Fruit fly (Drosophila melanogaster) whole organism, embryonic: ENCODE results near the gene CG14881.

Experiments
- CG10267 ChIP-seq: fragments of 200-800 bp; sonication (Bioruptor generic); optimal IDR thresholded peaks from 2 replicates; lab custom pipeline; 2018; ENCODE audit warnings: missing biosample characterization, mild to moderate bottlenecking, missing genetic modification characterization, moderate library complexity
- CG11085 ChIP-seq: fragments of 200-800 bp; sonication (Bioruptor generic); IDR thresholded peaks from 2 replicates; pipeline ENCODE4 v1.3.6; 2022; ENCODE audit warnings: missing biosample characterization, missing genetic modification characterization
- CG12104 ChIP-seq: fragments of 200-800 bp; sonication (Bioruptor generic); optimal IDR thresholded peaks from 3 replicates; lab custom pipeline; 2016; ENCODE audit warnings: missing biosample characterization, missing genetic modification characterization
- CG15479 ChIP-seq: fragments of 200-800 bp; sonication (Bioruptor generic); optimal IDR thresholded peaks from 3 replicates; lab custom pipeline; 2019; ENCODE audit warnings: missing biosample characterization, mild to moderate bottlenecking, missing genetic modification characterization, moderate library complexity
- CG1603 ChIP-seq: fragments of 200-800 bp; sonication (Bioruptor generic); optimal IDR thresholded peaks from 2 replicates; lab custom pipeline; 2019; ENCODE audit warnings: missing biosample characterization, mild to moderate bottlenecking, missing genetic modification characterization, moderate library complexity
- CG17612 ChIP-seq: fragments of 200-800 bp; sonication (Bioruptor generic); IDR thresholded peaks from 2 replicates; pipeline ENCODE4 v1.3.6; 2022; ENCODE audit warnings: missing biosample characterization, missing genetic modification characterization
- CG30403 ChIP-seq: fragments of 200-800 bp; sonication (Bioruptor generic); optimal IDR thresholded peaks from 3 replicates; lab custom pipeline; 2016; ENCODE audit warnings: missing biosample characterization, missing genetic modification characterization
- CG3847 ChIP-seq: fragments of 200-800 bp; sonication (Bioruptor generic); IDR thresholded peaks from 2 replicates; pipeline ENCODE4 v1.3.6; 2022; ENCODE audit warnings: missing biosample characterization, missing genetic modification characterization
- CG4360 ChIP-seq: fragments of 200-800 bp; sonication (Bioruptor generic); IDR thresholded peaks from 2 replicates; pipeline ENCODE4 v1.3.6; 2022; ENCODE audit warnings: missing biosample characterization, missing genetic modification characterization
- CG4404 ChIP-seq: fragments of 200-800 bp; sonication (Bioruptor generic); IDR thresholded peaks from 2 replicates; pipeline ENCODE4 v1.3.6; 2022; ENCODE audit warnings: missing biosample characterization, missing genetic modification characterization
- CG6689 ChIP-seq: fragments of 200-800 bp; sonication (Bioruptor generic); IDR thresholded peaks from 2 replicates; pipeline ENCODE4 v1.3.6; 2022; ENCODE audit warnings: missing biosample characterization, missing genetic modification characterization
- CG9817 ChIP-seq: fragments of 200-800 bp; sonication (Bioruptor generic); optimal IDR thresholded peaks from 2 replicates; lab custom pipeline; 2018; ENCODE audit warnings: missing biosample characterization, mild to moderate bottlenecking, missing genetic modification characterization, moderate library complexity
- Deaf1 ChIP-seq: fragments of 200-800 bp; optimal IDR thresholded peaks from 3 replicates; lab custom pipeline; 2019; ENCODE audit warnings: missing biosample characterization, mild to moderate bottlenecking, missing genetic modification characterization, moderate library complexity
- Dp ChIP-seq: fragments of 200-800 bp; sonication (Bioruptor generic); optimal IDR thresholded peaks from 2 replicates; lab custom pipeline; 2018; ENCODE audit warnings: missing biosample characterization, mild to moderate bottlenecking, missing genetic modification characterization, moderate library complexity
- E2f1 ChIP-seq: fragments of 200-800 bp; sonication (Bioruptor generic); IDR thresholded peaks from 2 replicates; pipeline ENCODE4 v1.3.6; 2022; ENCODE audit warnings: missing biosample characterization, missing genetic modification characterization
- Elba2 ChIP-seq: fragments of 200-800 bp; sonication (Bioruptor generic); optimal IDR thresholded peaks from 3 replicates; lab custom pipeline; 2016; ENCODE audit warnings: missing biosample characterization, missing genetic modification characterization
- HLH3B ChIP-seq: fragments of 200-800 bp; sonication (Bioruptor generic); IDR thresholded peaks from 2 replicates; pipeline ENCODE4 v1.3.6; 2022; ENCODE audit warnings: missing biosample characterization, missing genetic modification characterization
- Jarid2 ChIP-seq: fragments of 200-800 bp; sonication (Bioruptor generic); optimal IDR thresholded peaks from 3 replicates; lab custom pipeline; 2017; ENCODE audit warnings: mild to moderate bottlenecking, missing biosample characterization, missing genetic modification reagents, missing genetic modification characterization
- Kr ChIP-seq: fragments of 200-800 bp; sonication (Bioruptor generic); optimal IDR thresholded peaks from 2 replicates; lab custom pipeline; 2017; ENCODE audit warnings: missing biosample characterization, mild to moderate bottlenecking, missing genetic modification characterization
- MBD-R2 ChIP-seq: fragments of 200-800 bp; sonication (Bioruptor generic); IDR thresholded peaks from 2 replicates; pipeline ENCODE4 v1.3.6; 2022; ENCODE audit warnings: missing biosample characterization, missing genetic modification characterization
- MESR4 ChIP-seq: fragments of 200-800 bp; sonication (Bioruptor generic); optimal IDR thresholded peaks from 2 replicates; lab custom pipeline; 2018; ENCODE audit warnings: missing biosample characterization, mild to moderate bottlenecking, missing genetic modification characterization, moderate library complexity
- Nf-YC ChIP-seq: fragments of 200-800 bp; optimal IDR thresholded peaks from 3 replicates; lab custom pipeline; 2019; ENCODE audit warnings: missing biosample characterization, mild to moderate bottlenecking, missing genetic modification characterization, moderate library complexity
- Six4 ChIP-seq: fragments of 200-800 bp; sonication (Bioruptor generic); optimal IDR thresholded peaks from 2 replicates; lab custom pipeline; 2016; ENCODE audit warnings: missing biosample characterization, missing genetic modification characterization
- Sry-β ChIP-seq: fragments of 200-800 bp; sonication (Bioruptor generic); optimal IDR thresholded peaks from 2 replicates; lab custom pipeline; 2018; ENCODE audit warnings: missing biosample characterization, mild to moderate bottlenecking, missing genetic modification characterization, moderate library complexity
- Taf1 ChIP-seq: fragments of 200-800 bp; sonication (Bioruptor generic); IDR thresholded peaks from 2 replicates; pipeline ENCODE4 v1.3.6; 2022; ENCODE audit warnings: missing biosample characterization, missing genetic modification characterization
- ac ChIP-seq: fragments of 200-800 bp; sonication (Bioruptor generic); optimal IDR thresholded peaks from 3 replicates; lab custom pipeline; 2017; ENCODE audit warnings: missing biosample characterization, mild to moderate bottlenecking, missing genetic modification characterization
- bbx ChIP-seq: fragments of 200-800 bp; sonication (Bioruptor generic); IDR thresholded peaks from 2 replicates; pipeline ENCODE4 v1.3.6; 2022; ENCODE audit warnings: missing biosample characterization, missing genetic modification characterization; ENCODE audit not compliant: partially characterized antibody
- bigmax ChIP-seq: fragments of 200-800 bp; sonication (Bioruptor generic); optimal IDR thresholded peaks from 2 replicates; lab custom pipeline; 2018; ENCODE audit warnings: missing biosample characterization, mild to moderate bottlenecking, missing genetic modification characterization
- cad ChIP-seq: fragments of >200 bp; optimal IDR thresholded peaks from 2 replicates; lab custom pipeline; 2017; ENCODE audit warnings: missing biosample characterization, missing genetic modification characterization
- cg ChIP-seq: fragments of 200-800 bp; sonication (Bioruptor generic); optimal IDR thresholded peaks from 3 replicates; lab custom pipeline; 2019; ENCODE audit warnings: missing biosample characterization, mild to moderate bottlenecking, missing genetic modification characterization, moderate library complexity
- chinmo ChIP-seq: fragments of 200-800 bp; sonication (Bioruptor generic); IDR thresholded peaks from 4 replicates; pipeline ENCODE4 v1.3.6; 2022; ENCODE audit warnings: missing biosample characterization, missing genetic modification characterization; ENCODE audit not compliant: partially characterized antibody
- crol ChIP-seq: fragments of 200-800 bp; sonication (Bioruptor generic); IDR thresholded peaks from 2 replicates; pipeline ENCODE4 v1.3.6; 2022; ENCODE audit warnings: missing biosample characterization, missing genetic modification characterization
- cwo ChIP-seq: fragments of 200-800 bp; sonication (Bioruptor generic); optimal IDR thresholded peaks from 3 replicates; lab custom pipeline; 2017; ENCODE audit warnings: missing biosample characterization, missing genetic modification characterization, mild to moderate bottlenecking, moderate library complexity, missing genetic modification reagents
- da ChIP-seq: fragments of 200-800 bp; sonication (Bioruptor generic); optimal IDR thresholded peaks from 2 replicates; lab custom pipeline; 2016; ENCODE audit warnings: missing biosample characterization, missing genetic modification characterization
- dimm ChIP-seq: fragments of 200-800 bp; sonication (Bioruptor generic); IDR thresholded peaks from 2 replicates; pipeline ENCODE4 v1.3.6; 2022; ENCODE audit warnings: missing biosample characterization, missing genetic modification characterization
- disco-r ChIP-seq: fragments of 200-800 bp; sonication (Bioruptor generic); optimal IDR thresholded peaks from 2 replicates; lab custom pipeline; 2016; ENCODE audit warnings: missing biosample characterization, missing genetic modification characterization
- eve ChIP-seq, 2 experiments: fragments of >200 bp; optimal IDR thresholded peaks; 2 replicates each; lab custom pipeline; 2017; ENCODE audit warnings: missing biosample characterization in 2 of 2, missing genetic modification characterization in 2 of 2
- kah ChIP-seq: fragments of 200-800 bp; sonication (Bioruptor generic); optimal IDR thresholded peaks from 2 replicates; lab custom pipeline; 2018; ENCODE audit warnings: missing biosample characterization, mild to moderate bottlenecking, missing genetic modification characterization
- lilli ChIP-seq: fragments of 200-800 bp; sonication (Bioruptor generic); optimal IDR thresholded peaks from 3 replicates; lab custom pipeline; 2016; ENCODE audit warnings: missing biosample characterization, missing genetic modification characterization
- pan ChIP-seq, 4 experiments: fragments of >200 bp in 3 of 4; fragments of 200-800 bp in 1 of 4; sonication (Bioruptor generic) in 1 of 4; optimal IDR thresholded peaks in 3 of 4; IDR thresholded peaks in 1 of 4; 2 replicates each; pipeline versions ENCODE4 v1.3.6 to Lab custom; 2017 to 2022; ENCODE audit warnings: missing biosample characterization in 2 of 4, missing genetic modification characterization in 2 of 4, mixed read lengths in 1 of 4
- pfk ChIP-seq: fragments of 200-800 bp; sonication (Bioruptor generic); optimal IDR thresholded peaks from 2 replicates; lab custom pipeline; 2018; ENCODE audit warnings: missing biosample characterization, mild to moderate bottlenecking, missing genetic modification characterization, moderate library complexity
- sim ChIP-seq: fragments of 200-800 bp; sonication (Bioruptor generic); IDR thresholded peaks from 2 replicates; pipeline ENCODE4 v1.3.6; 2022; ENCODE audit warnings: missing biosample characterization, missing genetic modification characterization
- slbo ChIP-seq: fragments of 200-800 bp; sonication (Bioruptor generic); IDR thresholded peaks from 2 replicates; pipeline ENCODE4 v1.3.6; 2022; ENCODE audit warnings: missing biosample characterization, missing genetic modification characterization
- so ChIP-seq: fragments of 200-800 bp; sonication (Bioruptor generic); IDR thresholded peaks from 3 replicates; pipeline ENCODE4 v1.3.6; 2022; ENCODE audit warnings: missing biosample characterization, missing genetic modification characterization
- sqz ChIP-seq: fragments of 200-800 bp; sonication (Bioruptor generic); optimal IDR thresholded peaks from 3 replicates; lab custom pipeline; 2018; ENCODE audit warnings: missing biosample characterization, mild to moderate bottlenecking, missing genetic modification characterization
- vvl ChIP-seq: fragments of 200-800 bp; sonication (Bioruptor generic); IDR thresholded peaks from 2 replicates; pipeline ENCODE4 v1.3.6; 2022; ENCODE audit warnings: missing biosample characterization, missing genetic modification characterization
- z ChIP-seq: fragments of 200-800 bp; sonication (Bioruptor generic); IDR thresholded peaks from 3 replicates; pipeline ENCODE4 v1.3.6; 2022; ENCODE audit warnings: missing biosample characterization, missing genetic modification characterization
- zen ChIP-seq: fragments of 200-800 bp; sonication (Bioruptor generic); optimal IDR thresholded peaks from 3 replicates; lab custom pipeline; 2018; ENCODE audit warnings: missing biosample characterization, mild to moderate bottlenecking, missing genetic modification characterization, moderate library complexity
- zf30C ChIP-seq: fragments of 200-800 bp; sonication (Bioruptor generic); optimal IDR thresholded peaks from 3 replicates; lab custom pipeline; 2018; ENCODE audit warnings: missing biosample characterization, mild to moderate bottlenecking, missing genetic modification characterization

Gene CG14881

dm6 chr3R:16413734-16414133 lies 21.0 kb upstream of the CG14881 start (continued):
- TF ChIP-seq MBD-R2 (GFP tag; lab: Robert Waterston, UW) (no peak), HLH3B (no peak), bbx (GFP tag; lab: Robert Waterston, UW) (peak; percentile 46; the same call in 1 of the 2 replicates), Kr (GFP tag; lab: Kevin White, UChicago) (no peak), Taf1 (no peak), CG1603 (tag; lab: Kevin White, UChicago) (no peak), CG15479 (GFP tag; lab: Kevin White, UChicago) (no peak), CG30403 (GFP tag; lab: Kevin White, UChicago) (no peak), chinmo (GFP tag; lab: Robert Waterston, UW) (0 out of 4 replicates have a peak, but pooled peaks have one; percentile 38), disco-r (GFP tag; lab: Kevin White, UChicago) (no peak), eve (GFP tag; optimal IDR thresholded peaks at IDR 0.05; lab: Kevin White, UChicago) (no peak), pfk (GFP tag; lab: Kevin White, UChicago) (peak; percentile 93), E2f1 (no peak), cwo (GFP tag; lab: Kevin White, UChicago) (no peak), z (GFP tag; lab: Robert Waterston, UW) (peak; percentile 99), kah (GFP tag; lab: Kevin White, UChicago) (no peak), cg (GFP tag; lab: Kevin White, UChicago) (peak; percentile 47), CG17612 (no peak), Dp (GFP tag; lab: Kevin White, UChicago) (no peak), Deaf1 (tag; lab: Kevin White, UChicago) (no peak), bigmax (no peak), Elba2 (GFP tag; lab: Kevin White, UChicago) (no peak)

dm6 chr3R:16416508-16416907 lies 18.2 kb upstream of the CG14881 start:
- no peak for TF ChIP-seq MESR4 (GFP tag; lab: Kevin White, UChicago)
- TF ChIP-seq, all 482 proteins: peak for 0

dm6 chr3R:16423323-16423722 lies 11.4 kb upstream of the CG14881 start:
- TF ChIP-seq sim = no peak
- TF ChIP-seq da (GFP tag; lab: Kevin White, UChicago) = no peak
- no peak for TF ChIP-seq Sry-β (GFP tag; lab: Kevin White, UChicago)
- no peak for TF ChIP-seq CG9817 (tag; lab: Kevin White, UChicago)
- TF ChIP-seq pan (optimal IDR thresholded peaks at IDR 0.05; lab: Kevin White, UChicago) = no peak
- TF ChIP-seq pan (GFP tag; optimal IDR thresholded peaks at IDR 0.05 in 1 of 2, IDR thresholded peaks at IDR 0.05 in 1 of 2) = no peak
- no peak for TF ChIP-seq cad (GFP tag; lab: Kevin White, UChicago)
- no peak for TF ChIP-seq zf30C (GFP tag; lab: Kevin White, UChicago)
- no peak for TF ChIP-seq vvl (GFP tag; lab: Robert Waterston, UW)
- peak; percentile 98 for TF ChIP-seq CG4360
- no peak for TF ChIP-seq dimm (GFP tag; lab: Robert Waterston, UW)
- no peak for TF ChIP-seq so (GFP tag; lab: Robert Waterston, UW)
- TF ChIP-seq sqz (GFP tag; lab: Kevin White, UChicago) = no peak
- TF ChIP-seq CG12104 (GFP tag; lab: Kevin White, UChicago) = no peak
- no peak for TF ChIP-seq CG10267 (tag; lab: Kevin White, UChicago)
- no peak for TF ChIP-seq slbo
- TF ChIP-seq CG11085 = no peak
- TF ChIP-seq Nf-YC = peak; percentile 94
- 0 out of 2 replicates have a peak, but pooled peaks have one; percentile 19 for TF ChIP-seq crol (GFP tag; lab: Robert Waterston, UW)
- no peak for TF ChIP-seq CG6689
- TF ChIP-seq lilli (GFP tag; lab: Kevin White, UChicago) = no peak
- no peak for TF ChIP-seq Six4
- no peak for TF ChIP-seq Jarid2 (GFP tag; lab: Kevin White, UChicago)
- no peak for TF ChIP-seq zen (tag; lab: Kevin White, UChicago)
- TF ChIP-seq CG4404 (GFP tag; lab: Robert Waterston, UW) = no peak
- no peak for TF ChIP-seq Taf1
- no peak for TF ChIP-seq CG3847 (GFP tag; lab: Robert Waterston, UW)
- no peak for TF ChIP-seq ac (GFP tag; lab: Kevin White, UChicago)
